Worm (Caenorhabditis elegans): Measurements from ENCODE around the gene ell-1.
A peak's percentile ranks its signal among the peaks of the same experiment; 100 is the strongest.

The ell-1 gene

ce11 chrIV:4459342-4459741, 65.1 kb downstream of the ell-1 start:
- no peak for TF ChIP-seq lin-26 (GFP tag; IDR thresholded peaks at IDR 0.05)
- TF ChIP-seq mel-28 (tag; optimal IDR thresholded peaks at IDR 0.05; ENCODE audit: borderline replicate concordance): no peak
- TF ChIP-seq hlh-12 (tag; optimal IDR thresholded peaks at IDR 0.05): no peak
- 0 out of 2 replicates have a peak, but pooled peaks have one; percentile 41 for TF ChIP-seq nfyb-1 (GFP tag; IDR thresholded peaks at IDR 0.05)
- no peak for TF ChIP-seq C06A6.2 (GFP tag; conservative IDR thresholded peaks at IDR 0.05)
- TF ChIP-seq B0019.2 (GFP tag; conservative IDR thresholded peaks at IDR 0.05): no peak
- TF ChIP-seq ztf-25 (GFP tag; IDR thresholded peaks at IDR 0.05): no peak
- no peak for TF ChIP-seq ets-4 (GFP tag; optimal IDR thresholded peaks at IDR 0.05)
- no peak for TF ChIP-seq hrde-1 (tag; optimal IDR thresholded peaks at IDR 0.05; ENCODE audit: borderline replicate concordance)
- TF ChIP-seq egl-18 (GFP tag; IDR thresholded peaks at IDR 0.05): 0 out of 2 replicates have a peak, but pooled peaks have one; percentile 60
- TF ChIP-seq ccch-3 (GFP tag; optimal IDR thresholded peaks at IDR 0.05): no peak
- no peak for TF ChIP-seq ztf-6 (GFP tag; IDR thresholded peaks at IDR 0.05)
- TF ChIP-seq rpc-1 (optimal IDR thresholded peaks at IDR 0.05): no peak
- no peak for TF ChIP-seq rpc-1 (tag; optimal IDR thresholded peaks at IDR 0.05)
- no peak for TF ChIP-seq Y79H2A.3 (GFP tag; conservative IDR thresholded peaks at IDR 0.05)

ce11 chrIV:4463132-4463531, 68.9 kb downstream of the ell-1 start, which contains the start of gene M01H9.2:
M01H9.2 (minus strand) TSS chrIV:4463232.
- TF ChIP-seq lsy-27 (tag; optimal IDR thresholded peaks at IDR 0.05; ENCODE audit: borderline replicate concordance, insufficient read depth) (no peak), hmg-1.2 (GFP tag; IDR thresholded peaks at IDR 0.05) (peak; percentile 39; the same call in 1 of the 2 replicates)

DNA sequence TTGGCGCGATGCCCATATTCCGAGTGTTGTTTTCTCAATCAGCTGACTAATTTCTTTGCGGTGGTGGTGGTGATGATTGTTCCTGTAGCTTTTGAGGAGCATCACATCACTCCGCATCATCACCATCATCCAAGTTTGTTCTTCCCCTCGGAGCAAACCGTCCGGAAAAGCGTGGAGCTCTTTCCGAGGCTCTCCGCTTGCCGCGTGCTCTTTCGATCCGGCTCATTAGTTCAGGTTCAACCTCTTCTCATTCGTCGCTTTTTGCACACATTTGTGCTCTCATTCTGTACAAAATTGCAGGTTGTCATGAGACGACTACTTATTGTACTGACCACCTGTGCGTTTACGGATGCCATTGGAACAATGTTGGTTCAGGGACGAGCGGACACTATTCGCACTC, 71.0 kb downstream of the ell-1 start, which contains the start of gene M01H9.5:
Gene M01H9.5, plus strand, starts transcription at position 301 of the 400 bp plus-strand sequence.
- TF ChIP-seq zim-3 (tag; optimal IDR thresholded peaks at IDR 0.05) (no peak), mxl-1 (tag; optimal IDR thresholded peaks at IDR 0.05) (no peak), snpc-4 (GFP tag; optimal IDR thresholded peaks at IDR 0.05) (no peak), snpc-4 (tag; optimal IDR thresholded peaks at IDR 0.05) (no peak), D2030.7 (GFP tag; IDR thresholded peaks at IDR 0.05) (no peak)
